Worm (Caenorhabditis elegans): ENCODE results near the gene ced-9.

ce11 chrIII:10381473-10381872 lies 46.5 kb downstream of the ced-9 start, which contains the start of gene C38H2.2:
- TF ChIP-seq scrt-1 (GFP tag; IDR thresholded peaks at IDR 0.05) (no peak), B0310.2 (tag; optimal IDR thresholded peaks at IDR 0.05) (no peak), ama-1 (optimal IDR thresholded peaks at IDR 0.05) (no peak), sea-1 (GFP tag; conservative IDR thresholded peaks at IDR 0.05) (no peak), hnd-1 (tag; optimal IDR thresholded peaks at IDR 0.05) (no peak), tbx-37 (GFP tag; conservative IDR thresholded peaks at IDR 0.05) (no peak), tbx-11 (GFP tag; IDR thresholded peaks at IDR 0.05) (no peak), hmbx-1 (tag; optimal IDR thresholded peaks at IDR 0.05) (no peak), ets-7 (tag; optimal IDR thresholded peaks at IDR 0.05) (no peak), tra-4 (tag; optimal IDR thresholded peaks at IDR 0.05) (no peak), flt-1 (GFP tag; IDR thresholded peaks at IDR 0.05) (no peak), ceh-13 (GFP tag; optimal IDR thresholded peaks at IDR 0.05) (no peak), aly-1 (tag; optimal IDR thresholded peaks at IDR 0.05) (no peak), hmg-4 (GFP tag; optimal IDR thresholded peaks at IDR 0.05) (no peak)
